Worm (Caenorhabditis elegans) whole organism, L1 larva: ENCODE results near the gene Y39G8B.1.

Experiments
- C16A3.4 ChIP-seq: fragments of 150-350 bp; optimal IDR thresholded peaks from 2 replicates; lab custom pipeline; 2014; ENCODE audit warnings: missing biosample characterization, missing genetic modification characterization
- C34B4.2 ChIP-seq: sonication (generic microtip); optimal IDR thresholded peaks from 2 replicates; lab custom pipeline; 2017; ENCODE audit warnings: mild to moderate bottlenecking, missing genetic modification characterization, missing compliant biosample characterization
- Y116A8C.19 ChIP-seq: sonication (generic microtip); optimal IDR thresholded peaks from 2 replicates; lab custom pipeline; 2016; ENCODE audit warnings: missing compliant biosample characterization, missing genetic modification characterization, borderline replicate concordance
- alr-1 ChIP-seq: fragments of 200-800 bp; sonication (Bioruptor generic); optimal IDR thresholded peaks from 2 replicates; lab custom pipeline; 2018; ENCODE audit warnings: borderline replicate concordance, mild to moderate bottlenecking, missing genetic modification characterization, missing compliant biosample characterization
- aly-2 ChIP-seq: fragments of 150-350 bp; optimal IDR thresholded peaks from 2 replicates; lab custom pipeline; 2014; ENCODE audit warnings: missing biosample characterization, missing genetic modification characterization
- ama-1 ChIP-seq: fragments of 150-350 bp; optimal IDR thresholded peaks from 2 replicates; lab custom pipeline; 2014
- ceh-8 ChIP-seq: fragments of 200-800 bp; sonication (Bioruptor generic); optimal IDR thresholded peaks from 2 replicates; lab custom pipeline; 2018; ENCODE audit warnings: mild to moderate bottlenecking, missing genetic modification characterization, moderate library complexity, missing compliant biosample characterization
- ceh-82 ChIP-seq, 3 experiments: fragments of 150-350 bp in 1 of 3; sonication (generic microtip) in 2 of 3; optimal IDR thresholded peaks; 2 replicates each; lab custom pipeline; 2014 to 2017; ENCODE audit warnings: missing biosample characterization in 3 of 3, missing genetic modification characterization in 3 of 3
- ceh-88 ChIP-seq: fragments of 200-800 bp; sonication (Bioruptor generic); IDR thresholded peaks from 2 replicates; pipeline ENCODE4 v1.3.6; 2022; ENCODE audit warnings: missing genetic modification characterization, missing compliant biosample characterization
- ces-1 ChIP-seq: fragments of 150-350 bp; optimal IDR thresholded peaks from 2 replicates; lab custom pipeline; 2014; ENCODE audit warnings: missing biosample characterization, missing genetic modification reagents, missing genetic modification characterization
- dsc-1 ChIP-seq: sonication (generic microtip); optimal IDR thresholded peaks from 2 replicates; lab custom pipeline; 2016; ENCODE audit warnings: mild to moderate bottlenecking, missing genetic modification characterization, missing compliant biosample characterization
- efl-1 ChIP-seq, 4 experiments: fragments of 150-350 bp; optimal IDR thresholded peaks in 3 of 4; peaks in 1 of 4; 1 replicate in 1 of 4; 2 replicates in 3 of 4; lab custom pipeline; 2014; ENCODE audit warnings: missing biosample characterization in 2 of 4, missing genetic modification characterization in 2 of 4, missing genetic modification reagents in 2 of 4
- efl-3 ChIP-seq: fragments of 200-800 bp; sonication (Bioruptor generic); optimal IDR thresholded peaks from 2 replicates; lab custom pipeline; 2018; ENCODE audit warnings: mild to moderate bottlenecking, missing genetic modification characterization, missing compliant biosample characterization
- elt-2 ChIP-seq: sonication (generic microtip); optimal IDR thresholded peaks from 2 replicates; lab custom pipeline; 2016; ENCODE audit warnings: missing genetic modification characterization, mild to moderate bottlenecking, inconsistent platforms, missing compliant biosample characterization, missing genetic modification reagents
- elt-3 ChIP-seq, 6 experiments: fragments of 150-350 bp in 1 of 6; sonication (generic microtip); optimal IDR thresholded peaks; 2 replicates each; lab custom pipeline; 2017 to 2018; ENCODE audit warnings: missing biosample characterization in 6 of 6, missing genetic modification characterization in 6 of 6, inconsistent platforms in 1 of 6
- ets-5 ChIP-seq: fragments of 200-800 bp; sonication (Bioruptor generic); IDR thresholded peaks from 2 replicates; pipeline ENCODE4 v1.3.6; 2022; ENCODE audit warnings: missing genetic modification characterization, missing compliant biosample characterization
- fkh-10 ChIP-seq: sonication (generic microtip); optimal IDR thresholded peaks from 2 replicates; lab custom pipeline; 2017; ENCODE audit warnings: missing biosample characterization, missing genetic modification reagents, missing genetic modification characterization
- fkh-8 ChIP-seq: sonication (generic microtip); optimal IDR thresholded peaks from 2 replicates; lab custom pipeline; 2016; ENCODE audit warnings: mild to moderate bottlenecking, missing genetic modification characterization, missing compliant biosample characterization
- grh-1 ChIP-seq: fragments of 200-800 bp; sonication (Bioruptor generic); IDR thresholded peaks from 2 replicates; pipeline ENCODE4 v1.3.6; 2022; ENCODE audit warnings: missing genetic modification reagents, missing genetic modification characterization, missing compliant biosample characterization
- hlh-4 ChIP-seq: sonication (generic microtip); optimal IDR thresholded peaks from 2 replicates; lab custom pipeline; 2016; ENCODE audit warnings: mild to moderate bottlenecking, missing genetic modification characterization, missing compliant biosample characterization
- hpl-2 ChIP-seq: fragments of 150-350 bp; optimal IDR thresholded peaks from 2 replicates; lab custom pipeline; 2014; ENCODE audit warnings: missing biosample characterization, missing genetic modification reagents, missing genetic modification characterization
- isw-1 ChIP-seq: fragments of 200-800 bp; sonication (Bioruptor generic); IDR thresholded peaks from 2 replicates; pipeline ENCODE4 v1.3.6; 2022; ENCODE audit warnings: missing genetic modification characterization, missing compliant biosample characterization
- jun-1 ChIP-seq: fragments of 150-350 bp; optimal IDR thresholded peaks from 2 replicates; lab custom pipeline; 2014; ENCODE audit warnings: missing biosample characterization, missing genetic modification reagents, missing genetic modification characterization
- lin-13 ChIP-seq: fragments of 150-350 bp; optimal IDR thresholded peaks from 2 replicates; lab custom pipeline; 2014; ENCODE audit warnings: missing biosample characterization, missing genetic modification reagents, missing genetic modification characterization
- lin-14 ChIP-seq: fragments of 200-800 bp; sonication (Bioruptor generic); optimal IDR thresholded peaks from 2 replicates; lab custom pipeline; 2018; ENCODE audit warnings: mild to moderate bottlenecking, missing genetic modification characterization, moderate library complexity, missing compliant biosample characterization
- lin-35 ChIP-seq, 2 experiments: fragments of 150-350 bp; optimal IDR thresholded peaks; 2 replicates each; lab custom pipeline; 2014; ENCODE audit warnings: missing biosample characterization in 2 of 2, missing genetic modification characterization in 2 of 2, missing genetic modification reagents in 2 of 2
- lin-39 ChIP-seq: fragments of 150-350 bp; optimal IDR thresholded peaks from 2 replicates; lab custom pipeline; 2014; ENCODE audit warnings: missing biosample characterization, missing genetic modification reagents, missing genetic modification characterization
- lir-3 ChIP-seq: sonication (generic microtip); optimal IDR thresholded peaks from 2 replicates; lab custom pipeline; 2016; ENCODE audit warnings: mild to moderate bottlenecking, missing genetic modification characterization, moderate library complexity, missing compliant biosample characterization; ENCODE audit not compliant: poor library complexity
- mab-9 ChIP-seq: fragments of 200-800 bp; sonication (Bioruptor generic); IDR thresholded peaks from 2 replicates; pipeline ENCODE4 v1.3.6; 2022; ENCODE audit warnings: missing genetic modification reagents, missing genetic modification characterization, missing compliant biosample characterization
- mdl-1 ChIP-seq, 2 experiments: fragments of 150-350 bp; optimal IDR thresholded peaks; 2 replicates each; lab custom pipeline; 2014 to 2017; ENCODE audit warnings: missing biosample characterization in 2 of 2, missing genetic modification characterization in 2 of 2, inconsistent platforms in 1 of 2
- mef-2 ChIP-seq: fragments of 150-350 bp; optimal IDR thresholded peaks from 2 replicates; lab custom pipeline; 2014; ENCODE audit warnings: missing biosample characterization, missing genetic modification characterization
- nhr-12 ChIP-seq: sonication (generic microtip); optimal IDR thresholded peaks from 2 replicates; lab custom pipeline; 2017; ENCODE audit warnings: missing biosample characterization, missing genetic modification characterization
- nhr-19 ChIP-seq: fragments of 200-800 bp; sonication (Bioruptor generic); conservative IDR thresholded peaks from 2 replicates; pipeline ENCODE4 v1.3.6; 2022; ENCODE audit warnings: missing genetic modification characterization, missing compliant biosample characterization
- nhr-47 ChIP-seq: sonication (generic microtip); optimal IDR thresholded peaks from 2 replicates; lab custom pipeline; 2016; ENCODE audit warnings: mild to moderate bottlenecking, missing genetic modification characterization, moderate library complexity, missing compliant biosample characterization
- nhr-71 ChIP-seq: sonication (generic microtip); optimal IDR thresholded peaks from 2 replicates; lab custom pipeline; 2016; ENCODE audit warnings: mild to moderate bottlenecking, missing genetic modification characterization, moderate library complexity, missing compliant biosample characterization
- nhr-84 ChIP-seq: sonication (generic microtip); optimal IDR thresholded peaks from 2 replicates; lab custom pipeline; 2017; ENCODE audit warnings: missing biosample characterization, missing genetic modification characterization
- nhr-90 ChIP-seq: sonication (generic microtip); optimal IDR thresholded peaks from 2 replicates; lab custom pipeline; 2016; ENCODE audit warnings: mild to moderate bottlenecking, missing genetic modification characterization, missing compliant biosample characterization; ENCODE audit not compliant: poor library complexity
- pag-3 ChIP-seq: sonication (generic microtip); optimal IDR thresholded peaks from 2 replicates; lab custom pipeline; 2017; ENCODE audit warnings: missing genetic modification characterization, mild to moderate bottlenecking, missing compliant biosample characterization, antibody characterized with exemption, borderline replicate concordance; ENCODE audit not compliant: insufficient read depth
- pqm-1 ChIP-seq: sonication (generic microtip); optimal IDR thresholded peaks from 3 replicates; lab custom pipeline; 2017; ENCODE audit warnings: missing biosample characterization, missing genetic modification characterization
- rnt-1 ChIP-seq: sonication (generic microtip); optimal IDR thresholded peaks from 2 replicates; lab custom pipeline; 2016; ENCODE audit warnings: mild to moderate bottlenecking, missing genetic modification characterization, moderate library complexity, missing compliant biosample characterization
- skn-1 ChIP-seq: fragments of 150-350 bp; optimal IDR thresholded peaks from 2 replicates; lab custom pipeline; 2014; ENCODE audit warnings: missing biosample characterization, missing genetic modification characterization
- snpc-4 ChIP-seq: fragments of 150-350 bp; optimal IDR thresholded peaks from 2 replicates; lab custom pipeline; 2014; ENCODE audit warnings: missing biosample characterization, missing genetic modification characterization
- snu-23 ChIP-seq: sonication (generic microtip); optimal IDR thresholded peaks from 2 replicates; lab custom pipeline; 2016; ENCODE audit warnings: missing genetic modification characterization, missing compliant biosample characterization
- sox-4 ChIP-seq: sonication (generic microtip); optimal IDR thresholded peaks from 2 replicates; lab custom pipeline; 2016; ENCODE audit warnings: missing genetic modification characterization, missing compliant biosample characterization
- sptf-1 ChIP-seq: fragments of 150-350 bp; optimal IDR thresholded peaks from 2 replicates; lab custom pipeline; 2014; ENCODE audit warnings: missing biosample characterization, missing genetic modification characterization
- sup-37 ChIP-seq: fragments of 200-800 bp; sonication (Bioruptor generic); optimal IDR thresholded peaks from 2 replicates; lab custom pipeline; 2018; ENCODE audit warnings: mild to moderate bottlenecking, missing genetic modification characterization, missing compliant biosample characterization
- swsn-7 ChIP-seq: sonication (generic microtip); optimal IDR thresholded peaks from 2 replicates; lab custom pipeline; 2016; ENCODE audit warnings: missing genetic modification characterization, missing compliant biosample characterization
- tlp-1 ChIP-seq: fragments of 150-350 bp; optimal IDR thresholded peaks from 2 replicates; lab custom pipeline; 2014; ENCODE audit warnings: missing biosample characterization, missing genetic modification characterization
- unc-62 ChIP-seq: fragments of 150-350 bp; optimal IDR thresholded peaks from 2 replicates; lab custom pipeline; 2014; ENCODE audit warnings: missing biosample characterization, missing genetic modification reagents, missing genetic modification characterization
- unc-86 ChIP-seq: sonication (generic microtip); optimal IDR thresholded peaks from 2 replicates; lab custom pipeline; 2016; ENCODE audit warnings: missing genetic modification characterization, missing compliant biosample characterization
- vab-15 ChIP-seq: sonication (generic microtip); optimal IDR thresholded peaks from 2 replicates; lab custom pipeline; 2017; ENCODE audit warnings: missing genotype, mild to moderate bottlenecking, missing genetic modification characterization, missing compliant biosample characterization
- ztf-4 ChIP-seq: fragments of 150-350 bp; optimal IDR thresholded peaks from 2 replicates; lab custom pipeline; 2014; ENCODE audit warnings: missing biosample characterization, missing genetic modification characterization

The Y39G8B.1 gene

ce11 chrII:13976161-13976560 is 2.5 kb upstream of the Y39G8B.1 start, which contains the start of gene Y39G8B.2:
Gene Y39G8B.2, minus strand, starts transcription at chrII:13976221.
- TF ChIP-seq sox-4 (tag; lab: Kevin White, UChicago) (no peak), ama-1 (lab: Kevin White, UChicago) (no peak), lin-14 (GFP tag; lab: Kevin White, UChicago) (peak; percentile 88), grh-1 (peak; percentile 70), elt-2 (tag; lab: Kevin White, UChicago) (peak; percentile 37), ets-5 (GFP tag; lab: Robert Waterston, UW) (no peak), mef-2 (tag; lab: Kevin White, UChicago) (no peak), vab-15 (no peak), rnt-1 (peak; percentile 90), pqm-1 (no peak), nhr-90 (tag; lab: Kevin White, UChicago) (peak; percentile 69), lin-39 (tag; lab: Kevin White, UChicago) (no peak), Y116A8C.19 (tag; lab: Kevin White, UChicago) (no peak), fkh-10 (GFP tag; lab: Kevin White, UChicago) (peak; percentile 65), efl-3 (GFP tag; lab: Kevin White, UChicago) (no peak), nhr-71 (tag; lab: Kevin White, UChicago) (peak; percentile 88), jun-1 (tag; lab: Kevin White, UChicago) (peak; percentile 79), mdl-1 (tag; optimal IDR thresholded peaks at IDR 0.05; lab: Kevin White, UChicago) (peak in 1 of 2 experiments; percentile 80), alr-1 (no peak), ces-1 (GFP tag; lab: Kevin White, UChicago) (no peak), isw-1 (GFP tag; lab: Robert Waterston, UW) (peak; percentile 80), sup-37 (GFP tag; lab: Kevin White, UChicago) (no peak), tlp-1 (tag; lab: Kevin White, UChicago) (no peak), nhr-19 (GFP tag; lab: Robert Waterston, UW) (peak; percentile 83), lir-3 (no peak), efl-1 (optimal IDR thresholded peaks at IDR 0.05; lab: Kevin White, UChicago) (peak; percentile 89 to 91), efl-1 (GFP tag; optimal IDR thresholded peaks at IDR 0.05 in 1 of 2; lab: Kevin White, UChicago) (peak; percentile 86 to 98), dsc-1 (tag; lab: Kevin White, UChicago) (peak; percentile 67), unc-86 (tag; lab: Kevin White, UChicago) (peak; percentile 77), swsn-7 (peak; percentile 75), C34B4.2 (tag; lab: Kevin White, UChicago) (no peak), mab-9 (peak; percentile 61; the same call in 1 of the 2 replicates), lin-13 (GFP tag; lab: Kevin White, UChicago) (peak; percentile 87), fkh-8 (tag; lab: Kevin White, UChicago) (peak; percentile 82), ceh-8 (GFP tag; lab: Kevin White, UChicago) (no peak), lin-35 (GFP tag; optimal IDR thresholded peaks at IDR 0.05; lab: Kevin White, UChicago) (peak; percentile 90 to 92), ceh-82 (tag; optimal IDR thresholded peaks at IDR 0.05; lab: Kevin White, UChicago) (peak; percentile 4 to 93 (median 64)), hpl-2 (GFP tag; lab: Kevin White, UChicago) (no peak), snpc-4 (tag; lab: Kevin White, UChicago) (peak; percentile 89), snu-23 (peak; percentile 86), nhr-12 (tag; lab: Kevin White, UChicago) (no peak), C16A3.4 (tag; lab: Kevin White, UChicago) (peak; percentile 89), hlh-4 (tag; lab: Kevin White, UChicago) (no peak), nhr-84 (no peak), unc-62 (GFP tag; lab: Kevin White, UChicago) (no peak), nhr-47 (tag; lab: Kevin White, UChicago) (peak; percentile 86), pag-3 (tag; lab: Kevin White, UChicago) (peak; percentile 38), sptf-1 (tag; lab: Kevin White, UChicago) (no peak), ceh-88 (peak; percentile 46; the same call in 1 of the 2 replicates), aly-2 (tag; lab: Kevin White, UChicago) (peak; percentile 25), ztf-4 (tag; lab: Kevin White, UChicago) (peak; percentile 30), elt-3 (tag; optimal IDR thresholded peaks at IDR 0.05; lab: Kevin White, UChicago) (peak in 2 of 6 experiments; percentile 49 to 54), skn-1 (tag; lab: Kevin White, UChicago) (peak; percentile 86)
